Fruit fly (Drosophila melanogaster): ENCODE measurements around the gene CG6204.
A peak's percentile ranks its signal among the peaks of the same experiment; 100 is the strongest.

The CG6204 gene

dm6 chr3R:24193373-24193879, at the start of gene CG6204, which contains the start of gene SMC6:
Gene CG6204, plus strand, starts transcription at chr3R:24193832.
Gene SMC6, minus strand, starts transcription at chr3R:24193423.
- peak; percentile 74 for TF ChIP-seq Adf1 (GFP tag; IDR thresholded peaks at IDR 0.05)
- TF ChIP-seq E2f2 (GFP tag; IDR thresholded peaks at IDR 0.05), result peak; percentile 88
- peak; percentile 95 for TF ChIP-seq fd96Cb (tag; optimal IDR thresholded peaks at IDR 0.05)
- TF ChIP-seq CG11560 (tag; IDR thresholded peaks at IDR 0.05), result peak; percentile 86
- TF ChIP-seq Hr3 (GFP tag; optimal IDR thresholded peaks at IDR 0.05), result peak; percentile 95
- TF ChIP-seq CG6689 (GFP tag; IDR thresholded peaks at IDR 0.05), result peak; percentile 96
- TF ChIP-seq Spps (tag; optimal IDR thresholded peaks at IDR 0.05), result peak; percentile 84
- TF ChIP-seq mld (GFP tag; IDR thresholded peaks at IDR 0.05; ENCODE audit: partially characterized antibody), result no peak
- peak; percentile 50; the same call in 2 of the 4 replicates for TF ChIP-seq Dll (GFP tag; IDR thresholded peaks at IDR 0.05; ENCODE audit: partially characterized antibody)
- TF ChIP-seq trem (tag; optimal IDR thresholded peaks at IDR 0.05), result peak; percentile 94
- TF ChIP-seq CG6791 (GFP tag; IDR thresholded peaks at IDR 0.05; ENCODE audit: partially characterized antibody), result no peak
- TF ChIP-seq ems (GFP tag; optimal IDR thresholded peaks at IDR 0.05), result peak; percentile 71
- peak; percentile 92 for TF ChIP-seq CG18476 (GFP tag; optimal IDR thresholded peaks at IDR 0.05)
- TF ChIP-seq CG17361 (GFP tag; IDR thresholded peaks at IDR 0.05), result peak; percentile 97
- TF ChIP-seq Mrtf (GFP tag; IDR thresholded peaks at IDR 0.05), result peak; percentile 90
- TF ChIP-seq CG7928 (GFP tag; optimal IDR thresholded peaks at IDR 0.05), result peak; percentile 66
- peak; percentile 93 for TF ChIP-seq ken (GFP tag; IDR thresholded peaks at IDR 0.05)
- TF ChIP-seq CG12744 (GFP tag; optimal IDR thresholded peaks at IDR 0.05), result peak; percentile 80
- TF ChIP-seq pho (GFP tag; optimal IDR thresholded peaks at IDR 0.05), result peak; percentile 89
- TF ChIP-seq jumu (GFP tag; optimal IDR thresholded peaks at IDR 0.05), result peak; percentile 82
- TF ChIP-seq jigr1 (GFP tag; IDR thresholded peaks at IDR 0.05), result peak; percentile 82; the same call in 2 of the 3 replicates
- TF ChIP-seq B-H1 (GFP tag; IDR thresholded peaks at IDR 0.05), result peak; percentile 92
- TF ChIP-seq CG2678 (tag; optimal IDR thresholded peaks at IDR 0.05), result peak; percentile 97
- peak; percentile 98 for TF ChIP-seq sens (GFP tag)
- TF ChIP-seq ase (GFP tag; IDR thresholded peaks at IDR 0.05), result peak; percentile 90
- peak; percentile 82 for TF ChIP-seq pfk (GFP tag; optimal IDR thresholded peaks at IDR 0.05)
- peak; percentile 82 for TF ChIP-seq HLH54F (GFP tag; optimal IDR thresholded peaks at IDR 0.05)
- peak; percentile 79 for TF ChIP-seq CHES-1-like (GFP tag; optimal IDR thresholded peaks at IDR 0.05)
- peak; percentile 94 for TF ChIP-seq nerfin-1 (tag; optimal IDR thresholded peaks at IDR 0.05)
- TF ChIP-seq repo (GFP tag; optimal IDR thresholded peaks at IDR 0.05), result peak; percentile 68
- peak; percentile 18; the same call in 1 of the 2 replicates for TF ChIP-seq aop (GFP tag; IDR thresholded peaks at IDR 0.05)
- TF ChIP-seq Max (GFP tag; optimal IDR thresholded peaks at IDR 0.05), result peak; percentile 92
- TF ChIP-seq H15 (GFP tag; IDR thresholded peaks at IDR 0.05), result peak; percentile 92
- TF ChIP-seq CG3065 (GFP tag; optimal IDR thresholded peaks at IDR 0.05), result peak; percentile 65
- peak; percentile 60 for TF ChIP-seq Lim3 (GFP tag; IDR thresholded peaks at IDR 0.05)
- peak; percentile 86 for TF ChIP-seq CG10267 (tag; optimal IDR thresholded peaks at IDR 0.05)
- peak; percentile 90 for TF ChIP-seq Bteb2 (GFP tag; optimal IDR thresholded peaks at IDR 0.05)
- peak; percentile 61 for TF ChIP-seq CG4617 (GFP tag; optimal IDR thresholded peaks at IDR 0.05; ENCODE audit: borderline replicate concordance)
- no peak for TF ChIP-seq Jarid2 (GFP tag; optimal IDR thresholded peaks at IDR 0.05)
- TF ChIP-seq cwo (GFP tag; optimal IDR thresholded peaks at IDR 0.05), result peak; percentile 90
- peak; percentile 86 for TF ChIP-seq oc (tag; optimal IDR thresholded peaks at IDR 0.05)
- TF ChIP-seq peb (GFP tag; IDR thresholded peaks at IDR 0.05), result peak; percentile 81
- peak; percentile 23 for TF ChIP-seq fd64A (GFP tag; optimal IDR thresholded peaks at IDR 0.05)
- TF ChIP-seq HmgZ (tag; optimal IDR thresholded peaks at IDR 0.05), result peak; percentile 96
- TF ChIP-seq CG3838 (GFP tag; optimal IDR thresholded peaks at IDR 0.05), result peak; percentile 71
- TF ChIP-seq pb (GFP tag; optimal IDR thresholded peaks at IDR 0.05), result peak; percentile 48
- TF ChIP-seq lilli (GFP tag; optimal IDR thresholded peaks at IDR 0.05), result peak; percentile 95
- peak; percentile 52 for TF ChIP-seq CG10565 (GFP tag; optimal IDR thresholded peaks at IDR 0.05)
- peak; percentile 89 for TF ChIP-seq Sox100B (GFP tag; optimal IDR thresholded peaks at IDR 0.05)
- peak; percentile 93 for TF ChIP-seq Awh (GFP tag; IDR thresholded peaks at IDR 0.05)
- TF ChIP-seq lab (GFP tag; optimal IDR thresholded peaks at IDR 0.05), result peak; percentile 95
